Worm (Caenorhabditis elegans): ENCODE results near the gene Y55F3BR.11.

The Y55F3BR.11 gene

DNA sequence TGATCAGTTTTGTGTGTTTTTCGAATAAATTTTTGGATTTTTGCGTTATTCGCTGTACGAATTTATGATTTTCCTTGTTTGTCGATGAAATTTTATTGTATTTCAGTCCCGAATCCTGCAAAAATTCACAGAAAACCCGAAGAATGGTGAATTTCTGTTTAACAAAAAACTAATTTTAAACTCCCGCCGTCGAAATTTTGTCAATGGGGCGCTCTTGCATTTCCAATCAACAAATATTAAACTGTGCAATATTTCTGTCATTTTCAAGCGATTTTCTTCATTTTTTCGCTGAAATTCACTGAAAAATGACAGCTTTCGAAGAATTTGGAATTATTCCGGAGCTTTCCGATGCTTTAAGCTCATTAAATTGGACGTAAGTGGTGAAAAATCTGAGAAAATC is 19.7 kb downstream of the Y55F3BR.11 start, which contains the start of gene Y55F3BR.1 (continued):
- no peak for TF ChIP-seq elt-2 (tag; optimal IDR thresholded peaks at IDR 0.05)
- peak; percentile 75 for TF ChIP-seq mep-1 (tag; optimal IDR thresholded peaks at IDR 0.05)
- TF ChIP-seq aly-2 (tag; optimal IDR thresholded peaks at IDR 0.05), result peak; percentile 35
- TF ChIP-seq nhr-19 (GFP tag; conservative IDR thresholded peaks at IDR 0.05), result peak; percentile 67

ce11 chrIV:878634-879033 is 23.6 kb downstream of the Y55F3BR.11 start:
- TF ChIP-seq fkh-4 (tag; optimal IDR thresholded peaks at IDR 0.05; ENCODE audit: borderline replicate concordance) (no peak), rnt-1 (tag; optimal IDR thresholded peaks at IDR 0.05) (no peak), egl-27 (tag; optimal IDR thresholded peaks at IDR 0.05) (no peak), nhr-84 (tag; optimal IDR thresholded peaks at IDR 0.05) (no peak), sox-4 (tag; optimal IDR thresholded peaks at IDR 0.05) (no peak)

ce11 chrIV:884707-885394 is 29.8 kb downstream of the Y55F3BR.11 start, which contains the start of gene mak-2:
mak-2 (plus strand) TSS chrIV:885344.
- TF ChIP-seq jun-1 (tag; optimal IDR thresholded peaks at IDR 0.05), result peak; percentile 48
- peak in 1 of 2 experiments; percentile 11 for TF ChIP-seq ztf-11 (tag; optimal IDR thresholded peaks at IDR 0.05)
- TF ChIP-seq xbp-1 (tag; optimal IDR thresholded peaks at IDR 0.05), result peak; percentile 82
- peak; percentile 84 for TF ChIP-seq C16A3.4 (tag; optimal IDR thresholded peaks at IDR 0.05)
- no peak for TF ChIP-seq hlh-4 (tag; optimal IDR thresholded peaks at IDR 0.05)
- peak; percentile 84 for TF ChIP-seq rnt-1 (tag; optimal IDR thresholded peaks at IDR 0.05)
- TF ChIP-seq blmp-1 (tag; optimal IDR thresholded peaks at IDR 0.05), result peak; percentile 60
- TF ChIP-seq tbx-2 (tag; optimal IDR thresholded peaks at IDR 0.05), result peak; percentile 37
- no peak for TF ChIP-seq nhr-11 (tag; optimal IDR thresholded peaks at IDR 0.05)
- no peak for TF ChIP-seq pag-3 (tag; optimal IDR thresholded peaks at IDR 0.05; ENCODE audit: borderline replicate concordance, insufficient read depth)
- no peak for TF ChIP-seq ama-1 (optimal IDR thresholded peaks at IDR 0.05)
- TF ChIP-seq ets-5 (GFP tag; IDR thresholded peaks at IDR 0.05), result no peak
- TF ChIP-seq snpc-4 (tag; optimal IDR thresholded peaks at IDR 0.05), result peak; percentile 78
- no peak for TF ChIP-seq hpl-2 (GFP tag; optimal IDR thresholded peaks at IDR 0.05)
- TF ChIP-seq lin-35 (GFP tag; optimal IDR thresholded peaks at IDR 0.05), result peak; percentile 84 to 90
- TF ChIP-seq mdl-1 (tag; optimal IDR thresholded peaks at IDR 0.05), result peak in 1 of 2 experiments; percentile 56
- TF ChIP-seq aly-2 (tag; optimal IDR thresholded peaks at IDR 0.05), result no peak
- TF ChIP-seq lir-3 (tag; optimal IDR thresholded peaks at IDR 0.05; ENCODE audit: poor library complexity), result no peak
- TF ChIP-seq egl-13 (tag; optimal IDR thresholded peaks at IDR 0.05), result no peak
- no peak for TF ChIP-seq nhr-12 (tag; optimal IDR thresholded peaks at IDR 0.05)
- TF ChIP-seq mab-9 (GFP tag; IDR thresholded peaks at IDR 0.05), result no peak
- TF ChIP-seq lin-39 (tag; optimal IDR thresholded peaks at IDR 0.05), result no peak
- peak; percentile 59 for TF ChIP-seq pqm-1 (tag; optimal IDR thresholded peaks at IDR 0.05)
- TF ChIP-seq isw-1 (GFP tag; IDR thresholded peaks at IDR 0.05), result peak; percentile 66
- TF ChIP-seq F16B12.6 (tag; optimal IDR thresholded peaks at IDR 0.05), result peak; percentile 28
- no peak for TF ChIP-seq nhr-84 (tag; optimal IDR thresholded peaks at IDR 0.05)
- TF ChIP-seq pax-3 (tag; optimal IDR thresholded peaks at IDR 0.05), result no peak
- TF ChIP-seq nhr-77 (tag; optimal IDR thresholded peaks at IDR 0.05), result peak; percentile 39
- peak; percentile 25 for TF ChIP-seq nhr-90 (tag; optimal IDR thresholded peaks at IDR 0.05; ENCODE audit: poor library complexity)
- TF ChIP-seq nhr-19 (GFP tag; conservative IDR thresholded peaks at IDR 0.05), result peak; percentile 63
- TF ChIP-seq ceh-8 (GFP tag; optimal IDR thresholded peaks at IDR 0.05), result peak; percentile 29
- TF ChIP-seq nhr-76 (tag; optimal IDR thresholded peaks at IDR 0.05), result no peak
- TF ChIP-seq alr-1 (tag; optimal IDR thresholded peaks at IDR 0.05; ENCODE audit: borderline replicate concordance), result no peak
- peak in 1 of 6 experiments; percentile 24 for TF ChIP-seq elt-3 (tag; optimal IDR thresholded peaks at IDR 0.05)
- TF ChIP-seq lsy-2 (tag; optimal IDR thresholded peaks at IDR 0.05), result peak; percentile 69 to 85
- TF ChIP-seq dsc-1 (tag; optimal IDR thresholded peaks at IDR 0.05), result peak; percentile 71
- TF ChIP-seq lin-13 (GFP tag; optimal IDR thresholded peaks at IDR 0.05), result peak; percentile 64
- peak; percentile 73 for TF ChIP-seq swsn-7 (tag; optimal IDR thresholded peaks at IDR 0.05)
- TF ChIP-seq dpl-1 (GFP tag; optimal IDR thresholded peaks at IDR 0.05), result peak; percentile 69 to 83 (median 76)
- TF ChIP-seq fos-1 (tag; optimal IDR thresholded peaks at IDR 0.05), result peak; percentile 66
- peak; percentile 72 for TF ChIP-seq nhr-47 (tag; optimal IDR thresholded peaks at IDR 0.05)
- peak; percentile 61 for TF ChIP-seq unc-130 (tag; optimal IDR thresholded peaks at IDR 0.05)

Data from whole organism, L1 larva.